Worm (Caenorhabditis elegans): ENCODE results near the gene Y105C5A.8.

The Y105C5A.8 gene

ce11 chrIV:15570770-15571169 lies 46.1 kb downstream of the Y105C5A.8 start (continued):
- no peak for TF ChIP-seq athp-1 (tag; optimal IDR thresholded peaks at IDR 0.05)
- no peak for TF ChIP-seq ceh-27 (GFP tag; optimal IDR thresholded peaks at IDR 0.05)
- TF ChIP-seq ztf-6 (GFP tag; IDR thresholded peaks at IDR 0.05), result no peak
- no peak for TF ChIP-seq snpc-4 (GFP tag; optimal IDR thresholded peaks at IDR 0.05)
- TF ChIP-seq snpc-4 (tag; optimal IDR thresholded peaks at IDR 0.05), result peak in 3 of 4 experiments; percentile 67 to 74 (median 72)

- TF ChIP-seq attf-6 (GFP tag; IDR thresholded peaks at IDR 0.05) (0 out of 2 replicates have a peak, but pooled peaks have one; percentile 7), nhr-90 (tag; optimal IDR thresholded peaks at IDR 0.05) (no peak)
Measured at ce11 chrIV:15564327-15564726, 52.5 kb downstream of the Y105C5A.8 start, which contains the start of gene Y105C5A.1. Gene Y105C5A.1 (minus strand): TSS chrIV:15564427.
